Worm (Caenorhabditis elegans) whole organism, young adult: ENCODE measurements around the gene Y7A5A.13.
A peak's percentile ranks its signal among the peaks of the same experiment; 100 is the strongest.
"Not testable (repeated sequence)": the region's sequence is repeated elsewhere in the genome, so short reads cannot be mapped to it uniquely, and the experiment has no call there.

Experiments used
- B0336.3 ChIP-seq: fragments of 200-800 bp; sonication (Bioruptor generic); IDR thresholded peaks from 2 replicates; pipeline ENCODE4 v1.3.6; 2022; ENCODE audit warnings: missing genetic modification characterization, missing compliant biosample characterization
- C17E4.6 ChIP-seq: fragments of 200-800 bp; sonication (Bioruptor generic); IDR thresholded peaks from 2 replicates; pipeline ENCODE4 v1.3.6; 2022; ENCODE audit warnings: missing genetic modification reagents, missing genetic modification characterization, missing compliant biosample characterization
- F33H1.4 ChIP-seq: fragments of 200-800 bp; sonication (Bioruptor generic); IDR thresholded peaks from 2 replicates; pipeline ENCODE4 v1.3.6; 2022; ENCODE audit warnings: missing genetic modification reagents, missing genetic modification characterization, missing compliant biosample characterization
- F37B4.10 ChIP-seq: fragments of 200-800 bp; sonication (Bioruptor generic); IDR thresholded peaks from 2 replicates; pipeline ENCODE4 v1.3.6; 2022; ENCODE audit warnings: missing genetic modification characterization, missing compliant biosample characterization
- F49E8.2 ChIP-seq: sonication (generic microtip); optimal IDR thresholded peaks from 3 replicates; lab custom pipeline; 2017; ENCODE audit warnings: missing genetic modification characterization, mild to moderate bottlenecking, missing compliant biosample characterization, antibody characterized with exemption, moderate library complexity; ENCODE audit not compliant: insufficient read depth
- Y53G8AR.9 ChIP-seq: fragments of 200-800 bp; sonication (Bioruptor generic); conservative IDR thresholded peaks from 2 replicates; pipeline ENCODE4 v1.3.6; 2022; ENCODE audit warnings: missing genetic modification reagents, missing genetic modification characterization, missing compliant biosample characterization
- Y67H2A.10 ChIP-seq: fragments of 200-800 bp; sonication (Bioruptor generic); conservative IDR thresholded peaks from 2 replicates; pipeline ENCODE4 v1.3.6; 2022; ENCODE audit warnings: missing genetic modification reagents, missing genetic modification characterization, missing compliant biosample characterization
- Y79H2A.3 ChIP-seq: fragments of 200-800 bp; sonication (Bioruptor generic); conservative IDR thresholded peaks from 2 replicates; pipeline ENCODE4 v1.3.6; 2022; ENCODE audit warnings: missing genetic modification reagents, missing genetic modification characterization, missing compliant biosample characterization
- attf-6 ChIP-seq: fragments of 200-800 bp; sonication (Bioruptor generic); IDR thresholded peaks from 2 replicates; pipeline ENCODE4 v1.3.6; 2022; ENCODE audit warnings: missing genetic modification reagents, missing genetic modification characterization, missing compliant biosample characterization
- bed-2 ChIP-seq: fragments of 200-800 bp; sonication (Bioruptor generic); IDR thresholded peaks from 2 replicates; pipeline ENCODE4 v1.3.6; 2022; ENCODE audit warnings: missing genetic modification reagents, missing genetic modification characterization, missing compliant biosample characterization
- cebp-1 ChIP-seq, 2 experiments: fragments of 200-800 bp in 1 of 2; sonication (Bioruptor generic) in 1 of 2; sonication (generic microtip) in 1 of 2; IDR thresholded peaks in 1 of 2; optimal IDR thresholded peaks in 1 of 2; 2 replicates each; pipeline versions ENCODE4 v1.3.6 to Lab custom; 2017 to 2022; ENCODE audit warnings: missing compliant biosample characterization in 2 of 2, missing genetic modification characterization in 2 of 2, mild to moderate bottlenecking in 1 of 2, missing genetic modification reagents in 1 of 2, moderate library complexity in 1 of 2
- ceh-100 ChIP-seq: fragments of 200-800 bp; sonication (Bioruptor generic); IDR thresholded peaks from 2 replicates; pipeline ENCODE4 v1.3.6; 2022; ENCODE audit warnings: missing genetic modification reagents, missing genetic modification characterization, missing compliant biosample characterization
- ceh-27 ChIP-seq: fragments of 200-800 bp; sonication (Bioruptor generic); optimal IDR thresholded peaks from 2 replicates; lab custom pipeline; 2018; ENCODE audit warnings: mild to moderate bottlenecking, missing genetic modification characterization, moderate library complexity, missing compliant biosample characterization
- dox-1 ChIP-seq: fragments of 200-800 bp; sonication (Bioruptor generic); IDR thresholded peaks from 2 replicates; pipeline ENCODE4 v1.3.6; 2022; ENCODE audit warnings: missing genetic modification reagents, missing genetic modification characterization, missing compliant biosample characterization
- dpff-1 ChIP-seq: sonication (generic microtip); optimal IDR thresholded peaks from 2 replicates; lab custom pipeline; 2017; ENCODE audit warnings: mild to moderate bottlenecking, missing genetic modification characterization, missing compliant biosample characterization
- egrh-3 ChIP-seq: fragments of 200-800 bp; sonication (Bioruptor generic); IDR thresholded peaks from 2 replicates; pipeline ENCODE4 v1.3.6; 2022; ENCODE audit warnings: missing genetic modification reagents, missing genetic modification characterization, missing compliant biosample characterization
- fkh-3 ChIP-seq: sonication (generic microtip); optimal IDR thresholded peaks from 2 replicates; lab custom pipeline; 2016; ENCODE audit warnings: mild to moderate bottlenecking, missing genetic modification characterization, missing compliant biosample characterization
- hmg-1.2 ChIP-seq: fragments of 200-800 bp; sonication (Bioruptor generic); IDR thresholded peaks from 2 replicates; pipeline ENCODE4 v1.3.6; 2022; ENCODE audit warnings: missing genetic modification reagents, missing genetic modification characterization, missing compliant biosample characterization
- hmg-20 ChIP-seq: fragments of 200-800 bp; sonication (Bioruptor generic); IDR thresholded peaks from 2 replicates; pipeline ENCODE4 v1.3.6; 2022; ENCODE audit warnings: missing genetic modification reagents, missing genetic modification characterization, missing compliant biosample characterization
- let-526 ChIP-seq: fragments of 200-800 bp; sonication (Bioruptor generic); IDR thresholded peaks from 2 replicates; pipeline ENCODE4 v1.3.6; 2022; ENCODE audit warnings: missing genetic modification reagents, missing genetic modification characterization, missing compliant biosample characterization
- let-607 ChIP-seq, 2 experiments: fragments of 200-800 bp in 1 of 2; sonication (Bioruptor generic) in 1 of 2; sonication (generic microtip) in 1 of 2; optimal IDR thresholded peaks; 2 replicates each; lab custom pipeline; 2016 to 2018; ENCODE audit warnings: mild to moderate bottlenecking in 2 of 2, missing compliant biosample characterization in 2 of 2, missing genetic modification characterization in 2 of 2, moderate library complexity in 2 of 2, missing genotype in 1 of 2
- lin-26 ChIP-seq: fragments of 200-800 bp; sonication (Bioruptor generic); IDR thresholded peaks from 2 replicates; pipeline ENCODE4 v1.3.6; 2022; ENCODE audit warnings: missing genetic modification reagents, missing genetic modification characterization, missing compliant biosample characterization
- lir-1 ChIP-seq: fragments of 200-800 bp; sonication (Bioruptor generic); conservative IDR thresholded peaks from 2 replicates; pipeline ENCODE4 v1.3.6; 2022; ENCODE audit warnings: missing genetic modification reagents, missing genetic modification characterization, missing compliant biosample characterization
- madf-6 ChIP-seq: fragments of 200-800 bp; sonication (Bioruptor generic); IDR thresholded peaks from 2 replicates; pipeline ENCODE4 v1.3.6; 2022; ENCODE audit warnings: missing genetic modification reagents, missing genetic modification characterization, missing compliant biosample characterization
- madf-8 ChIP-seq: fragments of 200-800 bp; sonication (Bioruptor generic); conservative IDR thresholded peaks from 2 replicates; pipeline ENCODE4 v1.3.6; 2022; ENCODE audit warnings: missing genetic modification reagents, missing genetic modification characterization, missing compliant biosample characterization
- mcd-1 ChIP-seq: fragments of 200-800 bp; sonication (Bioruptor generic); IDR thresholded peaks from 2 replicates; pipeline ENCODE4 v1.3.6; 2022; ENCODE audit warnings: missing genetic modification reagents, missing genetic modification characterization, missing compliant biosample characterization
- nfya-1 ChIP-seq: sonication (generic microtip); optimal IDR thresholded peaks from 2 replicates; lab custom pipeline; 2017; ENCODE audit warnings: antibody characterized with exemption, missing compliant biosample characterization, missing genetic modification characterization, borderline replicate concordance; ENCODE audit not compliant: insufficient read depth
- nfyb-1 ChIP-seq: fragments of 200-800 bp; sonication (Bioruptor generic); IDR thresholded peaks from 2 replicates; pipeline ENCODE4 v1.3.6; 2022; ENCODE audit warnings: missing genetic modification reagents, missing genetic modification characterization, missing compliant biosample characterization
- pbrm-1 ChIP-seq: fragments of 200-800 bp; sonication (Bioruptor generic); IDR thresholded peaks from 2 replicates; pipeline ENCODE4 v1.3.6; 2022; ENCODE audit warnings: missing genetic modification reagents, missing genetic modification characterization, missing compliant biosample characterization
- rec-8 ChIP-seq, 2 experiments: sonication (generic microtip); optimal IDR thresholded peaks; 2 replicates each; lab custom pipeline; 2016; ENCODE audit warnings: mild to moderate bottlenecking in 2 of 2, missing genetic modification characterization in 2 of 2, missing genetic modification reagents in 2 of 2, missing genotype in 2 of 2, missing biosample characterization in 1 of 2, missing compliant biosample characterization in 1 of 2, moderate library complexity in 1 of 2
- rpc-1 ChIP-seq, 2 experiments: fragments of 150-350 bp in 1 of 2; sonication (generic microtip) in 1 of 2; optimal IDR thresholded peaks; 2 replicates each; lab custom pipeline; 2014 to 2018; ENCODE audit warnings: missing biosample characterization in 1 of 2, missing genetic modification characterization in 1 of 2, missing genetic modification reagents in 1 of 2, missing genotype in 1 of 2
- sdz-38 ChIP-seq: sonication (generic microtip); optimal IDR thresholded peaks from 2 replicates; lab custom pipeline; 2016; ENCODE audit warnings: missing genotype, missing genetic modification characterization, missing compliant biosample characterization
- sea-2 ChIP-seq: fragments of 200-800 bp; sonication (Bioruptor generic); IDR thresholded peaks from 2 replicates; pipeline ENCODE4 v1.3.6; 2022; ENCODE audit warnings: missing genetic modification characterization, missing compliant biosample characterization
- snpc-1.3 ChIP-seq: sonication (generic microtip); optimal IDR thresholded peaks from 2 replicates; lab custom pipeline; 2017; ENCODE audit warnings: missing genetic modification characterization, mild to moderate bottlenecking, missing compliant biosample characterization, antibody characterized with exemption, moderate library complexity, missing genotype, missing genetic modification reagents; ENCODE audit not compliant: insufficient read depth
- snpc-3.4 ChIP-seq: sonication (generic microtip); optimal IDR thresholded peaks from 2 replicates; lab custom pipeline; 2017; ENCODE audit warnings: missing genetic modification characterization, mild to moderate bottlenecking, missing compliant biosample characterization, antibody characterized with exemption, moderate library complexity, missing genotype, missing genetic modification reagents
- tlf-1 ChIP-seq: fragments of 200-800 bp; sonication (Bioruptor generic); optimal IDR thresholded peaks from 2 replicates; lab custom pipeline; 2018; ENCODE audit warnings: mild to moderate bottlenecking, missing genetic modification characterization, missing compliant biosample characterization
- zfh-2 ChIP-seq: fragments of 200-800 bp; sonication (Bioruptor generic); conservative IDR thresholded peaks from 2 replicates; pipeline ENCODE4 v1.3.6; 2022; ENCODE audit warnings: missing genetic modification reagents, missing genetic modification characterization, missing compliant biosample characterization
- ztf-25 ChIP-seq: fragments of 200-800 bp; sonication (Bioruptor generic); IDR thresholded peaks from 2 replicates; pipeline ENCODE4 v1.3.6; 2022; ENCODE audit warnings: missing genetic modification reagents, missing genetic modification characterization, missing compliant biosample characterization

Gene Y7A5A.13

DNA sequence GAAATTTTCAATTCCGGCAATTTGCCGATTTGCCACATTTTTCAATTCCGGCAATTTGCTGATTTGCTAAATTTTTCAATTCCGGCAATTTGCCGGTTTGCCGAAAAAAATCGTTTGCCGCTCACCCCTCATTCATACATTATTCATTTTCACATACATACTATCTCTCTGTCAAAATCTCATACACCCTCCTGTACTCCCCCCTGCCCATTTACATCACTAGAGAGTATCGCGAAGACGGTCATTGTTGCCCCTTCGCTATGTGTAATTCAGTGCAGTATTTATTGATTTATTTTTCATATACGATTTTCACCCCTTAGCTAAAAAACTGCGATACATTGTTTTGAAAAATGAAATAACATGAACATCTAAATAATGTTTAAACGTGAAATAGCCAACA, 37.2 kb upstream of the Y7A5A.13 start (continued):
- TF ChIP-seq ceh-27 (GFP tag; lab: Kevin White, UChicago) (peak; percentile 49), ceh-100 (GFP tag; lab: Robert Waterston, UW) (no peak), dpff-1 (tag; lab: Kevin White, UChicago) (no peak)

DNA sequence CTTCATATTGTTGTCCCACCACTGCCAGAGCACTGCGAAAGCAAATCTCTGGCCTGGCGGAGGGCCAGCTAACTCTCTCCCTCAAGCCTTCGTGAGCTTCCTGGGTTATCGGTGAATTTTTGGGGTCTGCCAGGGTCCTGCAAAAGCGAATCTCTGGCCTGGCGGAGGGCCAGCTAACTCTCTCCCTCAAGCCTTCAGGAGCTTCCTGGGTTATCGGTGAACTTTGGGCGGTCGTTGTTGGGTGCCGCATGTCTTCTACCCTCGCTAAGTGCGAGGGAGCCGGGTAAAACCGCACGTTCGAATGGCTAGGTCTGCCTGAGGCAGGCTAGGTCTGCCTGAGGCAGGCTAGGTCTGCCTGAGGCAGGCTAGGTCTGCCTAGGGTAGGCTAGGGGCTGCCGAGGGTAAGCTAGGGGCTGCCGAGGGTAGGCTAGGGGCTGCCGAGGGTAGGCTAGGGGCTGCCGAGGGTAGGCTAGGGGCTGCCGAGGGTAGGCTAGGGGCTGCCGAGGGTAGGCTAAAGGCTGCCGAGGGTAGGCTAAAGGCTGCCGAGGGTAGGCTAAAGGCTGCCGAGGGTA, 35.1 kb upstream of the Y7A5A.13 start:
- TF ChIP-seq egrh-3 (GFP tag; lab: Robert Waterston, UW) (peak; percentile 95), mcd-1 (GFP tag; lab: Robert Waterston, UW) (peak; percentile 43), ztf-25 (GFP tag; lab: Robert Waterston, UW) (0 out of 2 replicates have a peak, but pooled peaks have one; percentile 37), attf-6 (peak; percentile 59; the same call in 1 of the 2 replicates), madf-6 (GFP tag; lab: Robert Waterston, UW) (0 out of 2 replicates have a peak, but pooled peaks have one; percentile 7), lin-26 (GFP tag; lab: Robert Waterston, UW) (peak; percentile 50; the same call in 1 of the 2 replicates), cebp-1 (GFP tag; IDR thresholded peaks at IDR 0.05; lab: Robert Waterston, UW) (peak; percentile 38; the same call in 1 of the 2 replicates), zfh-2 (GFP tag; lab: Robert Waterston, UW) (peak; percentile 85), dox-1 (peak; percentile 49; the same call in 1 of the 2 replicates), bed-2 (GFP tag; lab: Robert Waterston, UW) (0 out of 2 replicates have a peak, but pooled peaks have one; percentile 18)
- not testable (repeated sequence) for TF ChIP-seq cebp-1 (tag; optimal IDR thresholded peaks at IDR 0.05; lab: Kevin White, UChicago)

DNA sequence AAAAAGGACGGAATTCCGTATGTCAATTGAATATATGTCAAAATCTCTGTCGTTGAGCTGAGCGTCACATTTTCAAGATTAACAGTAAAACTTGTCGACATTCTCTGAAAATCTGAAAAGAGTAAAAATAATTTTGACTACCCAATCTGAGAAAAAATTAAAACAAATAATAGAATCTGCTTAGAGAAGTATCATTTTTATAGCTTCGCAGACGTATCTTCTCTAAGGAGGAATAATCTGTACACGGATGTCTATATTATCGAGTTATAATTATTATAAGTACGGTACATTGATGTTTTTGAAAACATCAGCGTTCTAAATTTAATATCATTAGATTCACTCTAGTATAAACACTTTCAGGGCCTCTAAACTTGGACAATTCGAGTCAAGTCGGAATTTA, 33.1 kb upstream of the Y7A5A.13 start, which contains the start of gene srg-64:
Gene srg-64 (minus strand): TSS at position 101 of the 400 bp plus-strand sequence.
- TF ChIP-seq dox-1 (no peak), lir-1 (GFP tag; lab: Robert Waterston, UW) (no peak), hmg-20 (no peak), Y53G8AR.9 (GFP tag; lab: Robert Waterston, UW) (no peak), sdz-38 (tag; lab: Kevin White, UChicago) (no peak), bed-2 (GFP tag; lab: Robert Waterston, UW) (no peak), let-526 (no peak), B0336.3 (no peak), rpc-1 (optimal IDR thresholded peaks at IDR 0.05; lab: Kevin White, UChicago) (no peak), rpc-1 (tag; optimal IDR thresholded peaks at IDR 0.05; lab: Kevin White, UChicago) (no peak)

DNA sequence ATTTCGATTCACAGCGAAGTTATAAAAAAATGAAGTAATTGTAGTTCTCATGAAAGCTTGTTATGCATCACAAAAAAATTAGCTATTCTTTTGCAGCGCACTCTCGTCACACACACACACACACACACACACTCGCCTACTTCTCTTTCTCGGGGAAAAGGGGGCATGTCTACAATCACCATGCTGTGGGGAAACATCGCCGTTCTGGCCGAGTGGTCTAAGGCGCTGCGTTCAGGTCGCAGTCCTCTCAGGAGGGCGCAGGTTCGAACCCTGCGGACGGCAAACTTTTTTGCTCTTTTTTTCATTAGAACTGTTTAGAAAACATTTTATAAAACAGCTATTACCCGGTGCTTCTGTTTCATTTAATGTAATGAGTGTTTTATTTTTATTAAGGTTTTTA, 31.8 kb upstream of the Y7A5A.13 start:
- peak; percentile 11 for TF ChIP-seq snpc-1.3 (tag; lab: Kevin White, UChicago)
- TF ChIP-seq sea-2 (GFP tag; lab: Robert Waterston, UW) = peak; percentile 14; the same call in 1 of the 2 replicates
- TF ChIP-seq Y79H2A.3 (GFP tag; lab: Robert Waterston, UW) = 0 out of 2 replicates have a peak, but pooled peaks have one; percentile 17
- TF ChIP-seq egrh-3 (GFP tag; lab: Robert Waterston, UW) = peak; percentile 80
- TF ChIP-seq F37B4.10 (GFP tag; lab: Robert Waterston, UW) = 0 out of 2 replicates have a peak, but pooled peaks have one; percentile 38
- TF ChIP-seq madf-6 (GFP tag; lab: Robert Waterston, UW) = peak; percentile 59
- TF ChIP-seq tlf-1 (GFP tag; lab: Kevin White, UChicago) = peak; percentile 2
- TF ChIP-seq zfh-2 (GFP tag; lab: Robert Waterston, UW) = peak; percentile 89
- TF ChIP-seq nfya-1 = no peak
- peak; percentile 48 for TF ChIP-seq fkh-3
- peak; percentile 34; the same call in 1 of the 2 replicates for TF ChIP-seq ceh-100 (GFP tag; lab: Robert Waterston, UW)
- peak; percentile 63 to 87 for TF ChIP-seq rec-8 (tag; optimal IDR thresholded peaks at IDR 0.05; lab: Kevin White, UChicago)
- peak; percentile 46; the same call in 1 of the 2 replicates for TF ChIP-seq cebp-1 (GFP tag; IDR thresholded peaks at IDR 0.05; lab: Robert Waterston, UW)
- TF ChIP-seq cebp-1 (tag; optimal IDR thresholded peaks at IDR 0.05; lab: Kevin White, UChicago) = peak; percentile 81
- TF ChIP-seq Y67H2A.10 = no peak
- TF ChIP-seq hmg-1.2 (GFP tag; lab: Robert Waterston, UW) = peak; percentile 90
- 0 out of 2 replicates have a peak, but pooled peaks have one; percentile 24 for TF ChIP-seq F33H1.4 (GFP tag; lab: Robert Waterston, UW)
- TF ChIP-seq let-607 (tag; optimal IDR thresholded peaks at IDR 0.05; lab: Kevin White, UChicago) = peak; percentile 29 to 42
- peak; percentile 63 for TF ChIP-seq sdz-38 (tag; lab: Kevin White, UChicago)
- TF ChIP-seq C17E4.6 (GFP tag; lab: Robert Waterston, UW) = no peak
- peak; percentile 88 for TF ChIP-seq nfyb-1
- no peak for TF ChIP-seq madf-8 (GFP tag; lab: Robert Waterston, UW)
- peak; percentile 74 for TF ChIP-seq snpc-3.4 (tag; lab: Kevin White, UChicago)
- peak; percentile 20 for TF ChIP-seq F49E8.2
- peak; percentile 92 for TF ChIP-seq pbrm-1 (GFP tag; lab: Robert Waterston, UW)
